Fruit fly (Drosophila melanogaster): ENCODE results near the gene CG2126.

DNA sequence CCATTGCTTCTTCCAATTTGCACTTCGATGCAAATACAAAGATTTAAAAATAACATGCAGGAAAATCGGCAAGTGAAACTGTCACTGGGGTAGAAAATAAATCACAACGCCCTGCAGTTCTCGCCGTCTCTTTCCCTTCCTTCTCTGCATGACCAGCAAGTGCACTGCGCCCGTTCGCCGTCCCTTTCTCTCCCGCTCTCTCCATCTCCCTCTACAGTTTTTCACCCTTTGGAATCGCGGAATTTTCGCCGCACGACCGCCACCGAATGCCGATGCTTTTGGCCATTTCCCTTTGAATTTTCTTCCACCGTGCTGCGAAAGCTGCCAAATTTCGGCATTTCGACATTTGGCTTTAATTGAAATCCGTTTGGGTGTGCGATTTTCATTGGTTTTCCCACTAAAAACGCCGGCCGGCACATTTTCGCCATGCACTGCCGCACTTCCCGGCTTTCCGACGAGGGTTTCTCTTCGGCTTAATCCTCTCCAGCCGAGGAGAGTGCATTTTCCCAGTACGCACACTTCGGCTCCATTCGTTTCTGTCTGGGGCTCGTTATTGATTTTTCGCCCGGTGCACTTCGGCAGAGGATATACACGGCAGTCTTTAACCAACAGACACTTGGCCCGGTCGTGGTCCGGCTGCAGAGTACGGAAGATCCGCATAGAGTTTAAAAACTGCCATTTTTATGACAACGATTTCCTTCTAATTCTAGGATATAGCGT lies 37.2 kb downstream of the CG2126 start:
- TF ChIP-seq danr (GFP tag; IDR thresholded peaks at IDR 0.05) (no peak), CG8944 (GFP tag; optimal IDR thresholded peaks at IDR 0.05) (no peak), CG10654 (GFP tag; optimal IDR thresholded peaks at IDR 0.05) (no peak), eve (GFP tag; optimal IDR thresholded peaks at IDR 0.05) (no peak), bsh (GFP tag; optimal IDR thresholded peaks at IDR 0.05) (no peak), lov (optimal IDR thresholded peaks at IDR 0.05) (no peak), lov (GFP tag; IDR thresholded peaks at IDR 0.05) (no peak), Kr (GFP tag; optimal IDR thresholded peaks at IDR 0.05) (peak; percentile 6), Pdp1 (GFP tag; optimal IDR thresholded peaks at IDR 0.05) (no peak)

All from whole organism, embryonic.